Worm (Caenorhabditis elegans) whole organism, L1 larva: ENCODE results near the gene elli-1.

Experiments used
- C16A3.4 ChIP-seq: fragments of 150-350 bp; optimal IDR thresholded peaks from 2 replicates; lab custom pipeline; 2014; ENCODE audit warnings: missing biosample characterization, missing genetic modification characterization
- F16B12.6 ChIP-seq: fragments of 150-350 bp; optimal IDR thresholded peaks from 2 replicates; lab custom pipeline; 2014; ENCODE audit warnings: missing biosample characterization, missing genetic modification characterization
- Y116A8C.19 ChIP-seq: sonication (generic microtip); optimal IDR thresholded peaks from 2 replicates; lab custom pipeline; 2016; ENCODE audit warnings: missing compliant biosample characterization, missing genetic modification characterization, borderline replicate concordance
- aly-2 ChIP-seq: fragments of 150-350 bp; optimal IDR thresholded peaks from 2 replicates; lab custom pipeline; 2014; ENCODE audit warnings: missing biosample characterization, missing genetic modification characterization
- ceh-63 ChIP-seq: fragments of 200-800 bp; sonication (Bioruptor generic); optimal IDR thresholded peaks from 2 replicates; lab custom pipeline; 2018; ENCODE audit warnings: mild to moderate bottlenecking, missing genetic modification characterization, missing compliant biosample characterization
- ceh-8 ChIP-seq: fragments of 200-800 bp; sonication (Bioruptor generic); optimal IDR thresholded peaks from 2 replicates; lab custom pipeline; 2018; ENCODE audit warnings: mild to moderate bottlenecking, missing genetic modification characterization, moderate library complexity, missing compliant biosample characterization
- ceh-88 ChIP-seq: fragments of 200-800 bp; sonication (Bioruptor generic); IDR thresholded peaks from 2 replicates; pipeline ENCODE4 v1.3.6; 2022; ENCODE audit warnings: missing genetic modification characterization, missing compliant biosample characterization
- dpl-1 ChIP-seq, 3 experiments: fragments of 150-350 bp in 2 of 3; sonication (generic microtip) in 1 of 3; optimal IDR thresholded peaks; 2 replicates each; lab custom pipeline; 2014 to 2017; ENCODE audit warnings: missing biosample characterization in 3 of 3, missing genetic modification characterization in 3 of 3, missing genetic modification reagents in 3 of 3
- efl-1 ChIP-seq, 4 experiments: fragments of 150-350 bp; optimal IDR thresholded peaks in 3 of 4; peaks in 1 of 4; 1 replicate in 1 of 4; 2 replicates in 3 of 4; lab custom pipeline; 2014; ENCODE audit warnings: missing biosample characterization in 2 of 4, missing genetic modification characterization in 2 of 4, missing genetic modification reagents in 2 of 4
- egl-13 ChIP-seq: sonication (generic microtip); optimal IDR thresholded peaks from 2 replicates; lab custom pipeline; 2016; ENCODE audit warnings: missing genotype, missing genetic modification reagents, missing genetic modification characterization, missing compliant biosample characterization
- egl-27 ChIP-seq, 2 experiments: fragments of 150-350 bp in 1 of 2; sonication (generic microtip); optimal IDR thresholded peaks; 3 replicates each; lab custom pipeline; 2017 to 2018; ENCODE audit warnings: missing biosample characterization in 2 of 2, missing genetic modification characterization in 2 of 2, missing genetic modification reagents in 2 of 2
- elt-3 ChIP-seq, 6 experiments: fragments of 150-350 bp in 1 of 6; sonication (generic microtip); optimal IDR thresholded peaks; 2 replicates each; lab custom pipeline; 2017 to 2018; ENCODE audit warnings: missing biosample characterization in 6 of 6, missing genetic modification characterization in 6 of 6, inconsistent platforms in 1 of 6
- ets-5 ChIP-seq: fragments of 200-800 bp; sonication (Bioruptor generic); IDR thresholded peaks from 2 replicates; pipeline ENCODE4 v1.3.6; 2022; ENCODE audit warnings: missing genetic modification characterization, missing compliant biosample characterization
- fkh-8 ChIP-seq: sonication (generic microtip); optimal IDR thresholded peaks from 2 replicates; lab custom pipeline; 2016; ENCODE audit warnings: mild to moderate bottlenecking, missing genetic modification characterization, missing compliant biosample characterization
- hlh-4 ChIP-seq: sonication (generic microtip); optimal IDR thresholded peaks from 2 replicates; lab custom pipeline; 2016; ENCODE audit warnings: mild to moderate bottlenecking, missing genetic modification characterization, missing compliant biosample characterization
- irx-1 ChIP-seq: sonication (generic microtip); optimal IDR thresholded peaks from 2 replicates; lab custom pipeline; 2016; ENCODE audit warnings: missing genetic modification characterization, missing compliant biosample characterization
- lin-14 ChIP-seq: fragments of 200-800 bp; sonication (Bioruptor generic); optimal IDR thresholded peaks from 2 replicates; lab custom pipeline; 2018; ENCODE audit warnings: mild to moderate bottlenecking, missing genetic modification characterization, moderate library complexity, missing compliant biosample characterization
- lin-35 ChIP-seq, 2 experiments: fragments of 150-350 bp; optimal IDR thresholded peaks; 2 replicates each; lab custom pipeline; 2014; ENCODE audit warnings: missing biosample characterization in 2 of 2, missing genetic modification characterization in 2 of 2, missing genetic modification reagents in 2 of 2
- lir-3 ChIP-seq: sonication (generic microtip); optimal IDR thresholded peaks from 2 replicates; lab custom pipeline; 2016; ENCODE audit warnings: mild to moderate bottlenecking, missing genetic modification characterization, moderate library complexity, missing compliant biosample characterization; ENCODE audit not compliant: poor library complexity
- lsy-2 ChIP-seq, 2 experiments: fragments of 150-350 bp; optimal IDR thresholded peaks; 2 replicates each; lab custom pipeline; 2014; ENCODE audit warnings: missing biosample characterization in 2 of 2, missing genetic modification characterization in 2 of 2
- nhr-11 ChIP-seq: fragments of 150-350 bp; optimal IDR thresholded peaks from 2 replicates; lab custom pipeline; 2014; ENCODE audit warnings: missing biosample characterization, missing genetic modification characterization
- nhr-12 ChIP-seq: sonication (generic microtip); optimal IDR thresholded peaks from 2 replicates; lab custom pipeline; 2017; ENCODE audit warnings: missing biosample characterization, missing genetic modification characterization
- nhr-237 ChIP-seq: fragments of 150-350 bp; optimal IDR thresholded peaks from 2 replicates; lab custom pipeline; 2014; ENCODE audit warnings: missing biosample characterization, missing genetic modification characterization
- nhr-28 ChIP-seq: fragments of 150-350 bp; optimal IDR thresholded peaks from 2 replicates; lab custom pipeline; 2014; ENCODE audit warnings: missing biosample characterization, missing genetic modification characterization
- nhr-77 ChIP-seq: fragments of 150-350 bp; optimal IDR thresholded peaks from 2 replicates; lab custom pipeline; 2014; ENCODE audit warnings: missing biosample characterization, missing genetic modification characterization
- nhr-85 ChIP-seq: sonication (generic microtip); peaks from one replicate; lab custom pipeline; 2016; ENCODE audit warnings: missing genetic modification characterization, inconsistent platforms, missing compliant biosample characterization
- rnt-1 ChIP-seq: sonication (generic microtip); optimal IDR thresholded peaks from 2 replicates; lab custom pipeline; 2016; ENCODE audit warnings: mild to moderate bottlenecking, missing genetic modification characterization, moderate library complexity, missing compliant biosample characterization
- skn-1 ChIP-seq: fragments of 150-350 bp; optimal IDR thresholded peaks from 2 replicates; lab custom pipeline; 2014; ENCODE audit warnings: missing biosample characterization, missing genetic modification characterization
- sox-4 ChIP-seq: sonication (generic microtip); optimal IDR thresholded peaks from 2 replicates; lab custom pipeline; 2016; ENCODE audit warnings: missing genetic modification characterization, missing compliant biosample characterization
- swsn-7 ChIP-seq: sonication (generic microtip); optimal IDR thresholded peaks from 2 replicates; lab custom pipeline; 2016; ENCODE audit warnings: missing genetic modification characterization, missing compliant biosample characterization
- unc-130 ChIP-seq: fragments of 150-350 bp; optimal IDR thresholded peaks from 2 replicates; lab custom pipeline; 2017; ENCODE audit warnings: missing biosample characterization, missing genetic modification characterization, inconsistent platforms
- unc-30 ChIP-seq: sonication (generic microtip); optimal IDR thresholded peaks from 2 replicates; lab custom pipeline; 2017; ENCODE audit warnings: missing biosample characterization, missing genetic modification characterization
- unc-98 ChIP-seq: fragments of 200-800 bp; sonication (Bioruptor generic); IDR thresholded peaks from 2 replicates; pipeline ENCODE4 v1.3.6; 2022; ENCODE audit warnings: missing genetic modification characterization, missing compliant biosample characterization
- xbp-1 ChIP-seq: sonication (generic microtip); optimal IDR thresholded peaks from 2 replicates; lab custom pipeline; 2016; ENCODE audit warnings: missing genetic modification characterization, missing compliant biosample characterization
- ztf-11 ChIP-seq, 2 experiments: sonication (generic microtip); optimal IDR thresholded peaks; 2 replicates each; lab custom pipeline; 2016 to 2017; ENCODE audit warnings: missing genetic modification characterization in 2 of 2, missing biosample characterization in 1 of 2, missing compliant biosample characterization in 1 of 2

The elli-1 gene

ce11 chrIV:8739926-8740325 lies 14.7 kb downstream of the elli-1 start, which contains the start of gene mrps-33 (continued):
- no peak for TF ChIP-seq dpl-1 (GFP tag; optimal IDR thresholded peaks at IDR 0.05; lab: Kevin White, UChicago)
- TF ChIP-seq, all 84 proteins: peak for 0

- TF ChIP-seq lir-3 (tag; lab: Kevin White, UChicago), result no peak
- TF ChIP-seq unc-98 (GFP tag; lab: Robert Waterston, UW), result no peak
Measured at ce11 chrIV:8739294-8739693, 15.3 kb downstream of the elli-1 start, which contains the start of gene F21D5.5. F21D5.5 (minus strand) TSS chrIV:8739394.

- TF ChIP-seq efl-1 (optimal IDR thresholded peaks at IDR 0.05; lab: Kevin White, UChicago) (no peak), efl-1 (GFP tag; optimal IDR thresholded peaks at IDR 0.05 in 1 of 2; lab: Kevin White, UChicago) (peak in 1 of 2 experiments; percentile 45), elt-3 (tag; optimal IDR thresholded peaks at IDR 0.05; lab: Kevin White, UChicago) (no peak), ceh-63 (GFP tag; lab: Kevin White, UChicago) (no peak)
Measured at ce11 chrIV:8737787-8738186, 16.8 kb downstream of the elli-1 start, which contains the start of gene F21D5.4. F21D5.4 (plus strand) TSS chrIV:8738087.

- TF ChIP-seq Y116A8C.19 (tag; lab: Kevin White, UChicago) (no peak), nhr-11 (tag; lab: Kevin White, UChicago) (no peak), skn-1 (tag; lab: Kevin White, UChicago) (no peak), F16B12.6 (tag; lab: Kevin White, UChicago) (no peak), fkh-8 (tag; lab: Kevin White, UChicago) (no peak), irx-1 (no peak), unc-98 (GFP tag; lab: Robert Waterston, UW) (no peak), rnt-1 (tag; lab: Kevin White, UChicago) (no peak), unc-30 (tag; lab: Kevin White, UChicago) (no peak), hlh-4 (tag; lab: Kevin White, UChicago) (no peak), aly-2 (tag; lab: Kevin White, UChicago) (no peak), lir-3 (tag; lab: Kevin White, UChicago) (no peak), lin-35 (GFP tag; optimal IDR thresholded peaks at IDR 0.05; lab: Kevin White, UChicago) (peak; percentile 17 to 21), ztf-11 (tag; optimal IDR thresholded peaks at IDR 0.05; lab: Kevin White, UChicago) (no peak), xbp-1 (tag; lab: Kevin White, UChicago) (no peak), unc-130 (no peak), C16A3.4 (tag; lab: Kevin White, UChicago) (no peak), swsn-7 (peak; percentile 4), nhr-12 (tag; lab: Kevin White, UChicago) (no peak), ceh-8 (no peak), ets-5 (GFP tag; lab: Robert Waterston, UW) (no peak), nhr-237 (tag; lab: Kevin White, UChicago) (no peak), nhr-28 (tag; lab: Kevin White, UChicago) (no peak), nhr-85 (peak; percentile 72), ceh-63 (GFP tag; lab: Kevin White, UChicago) (no peak), lsy-2 (tag; optimal IDR thresholded peaks at IDR 0.05; lab: Kevin White, UChicago) (peak in 1 of 2 experiments; percentile 31), egl-27 (tag; optimal IDR thresholded peaks at IDR 0.05; lab: Kevin White, UChicago) (no peak), nhr-77 (tag; lab: Kevin White, UChicago) (no peak), egl-13 (no peak), lin-14 (GFP tag; lab: Kevin White, UChicago) (no peak), efl-1 (optimal IDR thresholded peaks at IDR 0.05; lab: Kevin White, UChicago) (peak; percentile 25 to 38), efl-1 (GFP tag; optimal IDR thresholded peaks at IDR 0.05 in 1 of 2; lab: Kevin White, UChicago) (no peak), sox-4 (tag; lab: Kevin White, UChicago) (no peak), ceh-88 (no peak)
Measured at ce11 chrIV:8737354-8737753, 17.3 kb downstream of the elli-1 start.
